Worm (Caenorhabditis elegans): ENCODE results near the gene C23H4.8.

Gene C23H4.8

ce11 chrX:12184393-12184792 is 32.6 kb upstream of the C23H4.8 start (continued):
- no peak for TF ChIP-seq Y55F3AM.14 (GFP tag; optimal IDR thresholded peaks at IDR 0.05)
- TF ChIP-seq nhr-11 (tag; optimal IDR thresholded peaks at IDR 0.05) = no peak
- TF ChIP-seq mab-5 (tag; optimal IDR thresholded peaks at IDR 0.05) = no peak
- TF ChIP-seq ztf-1 (GFP tag; conservative IDR thresholded peaks at IDR 0.05) = no peak
- no peak for TF ChIP-seq nhr-12 (tag; optimal IDR thresholded peaks at IDR 0.05)
- TF ChIP-seq nhr-23 (tag; optimal IDR thresholded peaks at IDR 0.05) = no peak
- no peak for TF ChIP-seq peb-1 (tag; optimal IDR thresholded peaks at IDR 0.05)
- TF ChIP-seq sma-9 (GFP tag; optimal IDR thresholded peaks at IDR 0.05) = peak; percentile 26
- no peak for TF ChIP-seq sma-9 (tag; optimal IDR thresholded peaks at IDR 0.05)

- TF ChIP-seq ztf-4 (tag; optimal IDR thresholded peaks at IDR 0.05) = no peak
- TF ChIP-seq ztf-11 (tag; optimal IDR thresholded peaks at IDR 0.05) = no peak
- TF ChIP-seq sma-9 (GFP tag; optimal IDR thresholded peaks at IDR 0.05) = peak; percentile 61
- no peak for TF ChIP-seq sma-9 (tag; optimal IDR thresholded peaks at IDR 0.05)
- TF ChIP-seq lin-11 (tag; optimal IDR thresholded peaks at IDR 0.05) = no peak
- TF ChIP-seq lsy-2 (tag; optimal IDR thresholded peaks at IDR 0.05) = peak in 1 of 2 experiments; percentile 15
- TF ChIP-seq dmd-4 (tag; optimal IDR thresholded peaks at IDR 0.05) = no peak
- no peak for TF ChIP-seq ztf-1 (GFP tag; conservative IDR thresholded peaks at IDR 0.05)
- TF ChIP-seq mbf-1 (tag; optimal IDR thresholded peaks at IDR 0.05) = no peak
- TF ChIP-seq elt-3 (tag; optimal IDR thresholded peaks at IDR 0.05) = no peak
These were observed 31.0 kb upstream of the C23H4.8 start for ce11 chrX:12185847-12186559.

- no peak for TF ChIP-seq unc-55 (GFP tag; optimal IDR thresholded peaks at IDR 0.05)
These were observed 30.5 kb upstream of the C23H4.8 start for ce11 chrX:12186592-12186991.

ce11 chrX:12188280-12189071 is 28.6 kb upstream of the C23H4.8 start:
- TF ChIP-seq ceh-16 (tag; optimal IDR thresholded peaks at IDR 0.05) = peak; percentile 4
- peak; percentile 13 for TF ChIP-seq nhr-25 (tag; optimal IDR thresholded peaks at IDR 0.05)
- peak; percentile 60 for TF ChIP-seq sma-9 (GFP tag; optimal IDR thresholded peaks at IDR 0.05)
- no peak for TF ChIP-seq sma-9 (tag; optimal IDR thresholded peaks at IDR 0.05)
- no peak for TF ChIP-seq aly-2 (tag; optimal IDR thresholded peaks at IDR 0.05)

ce11 chrX:12197367-12197766 is 19.7 kb upstream of the C23H4.8 start:
- TF ChIP-seq crh-2 (tag; optimal IDR thresholded peaks at IDR 0.05) = no peak
- no peak for TF ChIP-seq nhr-6 (tag; optimal IDR thresholded peaks at IDR 0.05)
- TF ChIP-seq aly-2 (tag; optimal IDR thresholded peaks at IDR 0.05) = no peak
- no peak for TF ChIP-seq unc-55 (GFP tag; optimal IDR thresholded peaks at IDR 0.05)
- TF ChIP-seq ceh-16 (tag; optimal IDR thresholded peaks at IDR 0.05) = no peak
- no peak for TF ChIP-seq elt-1 (tag; optimal IDR thresholded peaks at IDR 0.05)
- TF ChIP-seq mab-5 (tag; optimal IDR thresholded peaks at IDR 0.05) = no peak
- no peak for TF ChIP-seq nhr-129 (tag; optimal IDR thresholded peaks at IDR 0.05)
- no peak for TF ChIP-seq fos-1 (tag; optimal IDR thresholded peaks at IDR 0.05)
- no peak for TF ChIP-seq egl-27 (tag; optimal IDR thresholded peaks at IDR 0.05)
- no peak for TF ChIP-seq sem-4 (tag; optimal IDR thresholded peaks at IDR 0.05)

- peak; percentile 50 for TF ChIP-seq sma-9 (GFP tag; optimal IDR thresholded peaks at IDR 0.05)
- TF ChIP-seq sma-9 (tag; optimal IDR thresholded peaks at IDR 0.05) = no peak
- TF ChIP-seq nhr-129 (tag; optimal IDR thresholded peaks at IDR 0.05) = peak; percentile 16
- no peak for TF ChIP-seq ztf-11 (tag; optimal IDR thresholded peaks at IDR 0.05)
- TF ChIP-seq lsy-2 (tag; optimal IDR thresholded peaks at IDR 0.05) = peak in 1 of 2 experiments; percentile 7
- TF ChIP-seq sem-4 (tag; optimal IDR thresholded peaks at IDR 0.05) = peak; percentile 49
- no peak for TF ChIP-seq mab-5 (tag; optimal IDR thresholded peaks at IDR 0.05)
- TF ChIP-seq unc-55 (GFP tag; optimal IDR thresholded peaks at IDR 0.05) = peak; percentile 38
- peak; percentile 1 for TF ChIP-seq crh-2 (tag; optimal IDR thresholded peaks at IDR 0.05)
These were observed 18.7 kb upstream of the C23H4.8 start for ce11 chrX:12198298-12198697.

ce11 chrX:12200577-12200976 is 16.5 kb upstream of the C23H4.8 start:
- TF ChIP-seq nhr-129 (tag; optimal IDR thresholded peaks at IDR 0.05) = peak; percentile 37
- peak in 1 of 2 experiments; percentile 59 for TF ChIP-seq lsy-2 (tag; optimal IDR thresholded peaks at IDR 0.05)
- TF ChIP-seq crh-2 (tag; optimal IDR thresholded peaks at IDR 0.05) = peak; percentile 72
- TF ChIP-seq unc-55 (GFP tag; optimal IDR thresholded peaks at IDR 0.05) = peak; percentile 9
- no peak for TF ChIP-seq elt-1 (tag; optimal IDR thresholded peaks at IDR 0.05)
- peak; percentile 7 for TF ChIP-seq dmd-4 (tag; optimal IDR thresholded peaks at IDR 0.05)
- TF ChIP-seq lin-13 (GFP tag; optimal IDR thresholded peaks at IDR 0.05) = peak; percentile 28
- TF ChIP-seq C34F6.9 (tag; optimal IDR thresholded peaks at IDR 0.05) = peak; percentile 72
- TF ChIP-seq ztf-4 (tag; optimal IDR thresholded peaks at IDR 0.05) = peak; percentile 3
- TF ChIP-seq nhr-21 (tag; optimal IDR thresholded peaks at IDR 0.05) = peak; percentile 33
- peak; percentile 39 for TF ChIP-seq nhr-6 (tag; optimal IDR thresholded peaks at IDR 0.05)
- peak; percentile 54 for TF ChIP-seq sma-9 (GFP tag; optimal IDR thresholded peaks at IDR 0.05)
- no peak for TF ChIP-seq sma-9 (tag; optimal IDR thresholded peaks at IDR 0.05)
- no peak for TF ChIP-seq F13H6.1 (tag; optimal IDR thresholded peaks at IDR 0.05)
- TF ChIP-seq peb-1 (tag; optimal IDR thresholded peaks at IDR 0.05) = no peak
